Fruit fly (Drosophila melanogaster): ENCODE measurements around the gene CG9547.

CG9547 gene

dm6 chr2L:6455032-6455954, 39.0 kb downstream of the CG9547 start, which contains the start of gene retm (continued):
- TF ChIP-seq CG7357 (GFP tag; IDR thresholded peaks at IDR 0.05) (peak; percentile 91), CG15479 (GFP tag; optimal IDR thresholded peaks at IDR 0.05) (peak; percentile 91), knrl (GFP tag; IDR thresholded peaks at IDR 0.05; ENCODE audit: partially characterized antibody) (no peak), CG10274 (GFP tag; optimal IDR thresholded peaks at IDR 0.05) (no peak), lola (GFP tag; optimal IDR thresholded peaks at IDR 0.05) (no peak), CG15011 (GFP tag; optimal IDR thresholded peaks at IDR 0.05) (no peak), sna (GFP tag; IDR thresholded peaks at IDR 0.05; ENCODE audit: partially characterized antibody) (no peak), CG1233 (GFP tag; optimal IDR thresholded peaks at IDR 0.05) (no peak), ssp (GFP tag; IDR thresholded peaks at IDR 0.05) (peak; percentile 91), dpn (GFP tag; optimal IDR thresholded peaks at IDR 0.05) (no peak), dysf (GFP tag; IDR thresholded peaks at IDR 0.05) (no peak), CG10147 (GFP tag; optimal IDR thresholded peaks at IDR 0.05) (no peak), CG9437 (GFP tag; optimal IDR thresholded peaks at IDR 0.05) (no peak), CG7987 (GFP tag; optimal IDR thresholded peaks at IDR 0.05) (peak; percentile 30), dan (GFP tag; IDR thresholded peaks at IDR 0.05) (no peak), gsb (GFP tag; IDR thresholded peaks at IDR 0.05) (no peak), sens (GFP tag) (peak; percentile 53), jigr1 (GFP tag; IDR thresholded peaks at IDR 0.05) (no peak), CG2889 (GFP tag; IDR thresholded peaks at IDR 0.05) (no peak), MBD-R2 (GFP tag; IDR thresholded peaks at IDR 0.05) (no peak; the same call in none of the 2 replicates), NC2β (GFP tag; optimal IDR thresholded peaks at IDR 0.05) (no peak), CG18599 (GFP tag; optimal IDR thresholded peaks at IDR 0.05) (no peak), Ravus (GFP tag; IDR thresholded peaks at IDR 0.05) (no peak), CG5953 (GFP tag; IDR thresholded peaks at IDR 0.05) (no peak), Xbp1 (GFP tag; optimal IDR thresholded peaks at IDR 0.05) (no peak), MESR4 (GFP tag; optimal IDR thresholded peaks at IDR 0.05) (peak; percentile 57), Ets65A (GFP tag) (no peak), fd64A (GFP tag; optimal IDR thresholded peaks at IDR 0.05) (peak; percentile 19), Bgb (GFP tag; IDR thresholded peaks at IDR 0.05; ENCODE audit: partially characterized antibody) (no peak), lmd (GFP tag; IDR thresholded peaks at IDR 0.05) (no peak), CrebB (tag; optimal IDR thresholded peaks at IDR 0.05) (peak; percentile 14), dimm (GFP tag; IDR thresholded peaks at IDR 0.05) (no peak), CG14014 (GFP tag; IDR thresholded peaks at IDR 0.05) (no peak; the same call in 1 of the 2 replicates), CG18476 (GFP tag; optimal IDR thresholded peaks at IDR 0.05) (no peak), ab (GFP tag; optimal IDR thresholded peaks at IDR 0.05) (no peak), ewg (GFP tag; optimal IDR thresholded peaks at IDR 0.05) (no peak), hth (optimal IDR thresholded peaks at IDR 0.05) (no peak), yki (optimal IDR thresholded peaks at IDR 0.05) (no peak), Sry-β (GFP tag; optimal IDR thresholded peaks at IDR 0.05) (no peak), CG17829 (tag; optimal IDR thresholded peaks at IDR 0.05) (no peak), psq (GFP tag; optimal IDR thresholded peaks at IDR 0.05) (no peak), ara (GFP tag; IDR thresholded peaks at IDR 0.05) (no peak), Doc3 (GFP tag; IDR thresholded peaks at IDR 0.05; ENCODE audit: partially characterized antibody) (no peak), insv (GFP tag; optimal IDR thresholded peaks at IDR 0.05) (peak in 1 of 2 experiments; percentile 24), Dbx (GFP tag; IDR thresholded peaks at IDR 0.05) (no peak), da (GFP tag; optimal IDR thresholded peaks at IDR 0.05) (no peak), Dll (GFP tag; IDR thresholded peaks at IDR 0.05; ENCODE audit: partially characterized antibody) (no peak), CG17361 (GFP tag; IDR thresholded peaks at IDR 0.05) (no peak), Awh (GFP tag; IDR thresholded peaks at IDR 0.05) (no peak), exex (tag; optimal IDR thresholded peaks at IDR 0.05) (peak; percentile 15)

Measured in whole organism, embryonic.